Fruit fly (Drosophila melanogaster) whole organism, wandering third instar larva: ENCODE measurements around the gene Pkcdelta.

Experiments used
- Abd-B ChIP-seq: fragments of >200 bp; optimal IDR thresholded peaks from 2 replicates; lab custom pipeline; 2017; ENCODE audit warnings: missing biosample characterization, missing genetic modification characterization
- CG32264 ChIP-seq: fragments of 200-800 bp; sonication (Bioruptor generic); optimal IDR thresholded peaks from 2 replicates; lab custom pipeline; 2016; ENCODE audit warnings: missing biosample characterization, missing genetic modification characterization
- CrebA ChIP-seq: fragments of 200-800 bp; sonication (Bioruptor generic); optimal IDR thresholded peaks from 2 replicates; lab custom pipeline; 2016; ENCODE audit warnings: missing biosample characterization, mild to moderate bottlenecking, missing genetic modification characterization, borderline replicate concordance
- Dfd ChIP-seq: fragments of >200 bp; optimal IDR thresholded peaks from 2 replicates; lab custom pipeline; 2017; ENCODE audit warnings: missing biosample characterization, missing genetic modification characterization
- Dif ChIP-seq: fragments of 200-275, 200-300 bp; sonication (Bioruptor generic); optimal IDR thresholded peaks from 2 replicates; lab custom pipeline; 2018; ENCODE audit warnings: missing biosample characterization, missing genetic modification characterization; ENCODE audit not compliant: partially characterized antibody
- HLH106 ChIP-seq: fragments of 200-800 bp; optimal IDR thresholded peaks from 3 replicates; lab custom pipeline; 2019; ENCODE audit warnings: missing biosample characterization, mild to moderate bottlenecking, missing genetic modification characterization, moderate library complexity
- Hnf4 ChIP-seq: fragments of 200-800 bp; sonication (Bioruptor generic); optimal IDR thresholded peaks from 2 replicates; lab custom pipeline; 2016; ENCODE audit warnings: missing biosample characterization, mild to moderate bottlenecking, missing genetic modification characterization
- Hr78 ChIP-seq: fragments of >200 bp; optimal IDR thresholded peaks from 2 replicates; lab custom pipeline; 2017; ENCODE audit warnings: missing biosample characterization, missing genetic modification characterization
- Hr83 ChIP-seq: fragments of 200-300 bp; sonication (Bioruptor generic); optimal IDR thresholded peaks from 2 replicates; lab custom pipeline; 2016; ENCODE audit warnings: missing biosample characterization, mild to moderate bottlenecking, missing genetic modification characterization, moderate library complexity; ENCODE audit not compliant: poor library complexity, severe bottlenecking
- Jra ChIP-seq: sonication (Bioruptor generic); optimal IDR thresholded peaks from 2 replicates; lab custom pipeline; 2016; ENCODE audit warnings: missing biosample characterization, missing genetic modification characterization
- Mio ChIP-seq: sonication (Bioruptor generic); optimal IDR thresholded peaks from 2 replicates; lab custom pipeline; 2016; ENCODE audit warnings: missing biosample characterization, missing genetic modification characterization
- N ChIP-seq: fragments of >200 bp; optimal IDR thresholded peaks from 2 replicates; lab custom pipeline; 2018; ENCODE audit warnings: missing biosample characterization, missing external identifiers, missing genetic modification characterization
- OdsH ChIP-seq: fragments of 200-800 bp; sonication (Bioruptor generic); optimal IDR thresholded peaks from 2 replicates; lab custom pipeline; 2016; ENCODE audit warnings: missing biosample characterization, mild to moderate bottlenecking, missing genetic modification characterization
- Rel ChIP-seq, 2 experiments: fragments of 200-800 bp; sonication (Bioruptor generic) in 1 of 2; optimal IDR thresholded peaks; 2 replicates in 1 of 2; 3 replicates in 1 of 2; lab custom pipeline; 2016 to 2019; ENCODE audit warnings: mild to moderate bottlenecking in 2 of 2, missing biosample characterization in 2 of 2, missing genetic modification characterization in 2 of 2, moderate library complexity in 1 of 2
- Sp1 ChIP-seq: fragments of 200-800 bp; sonication (Bioruptor generic); optimal IDR thresholded peaks from 3 replicates; lab custom pipeline; 2019; ENCODE audit warnings: missing biosample characterization, mild to moderate bottlenecking, missing genetic modification characterization, moderate library complexity
- Vsx2 ChIP-seq: fragments of 200-300, 225-300 bp; sonication (Bioruptor generic); optimal IDR thresholded peaks from 2 replicates; lab custom pipeline; 2018; ENCODE audit warnings: missing biosample characterization, missing genetic modification characterization; ENCODE audit not compliant: partially characterized antibody
- br ChIP-seq: fragments of 200-800 bp; sonication (Bioruptor generic); optimal IDR thresholded peaks from 2 replicates; lab custom pipeline; 2016; ENCODE audit warnings: missing biosample characterization, missing genetic modification characterization
- dmrt93B ChIP-seq: fragments of 200-800 bp; sonication (Bioruptor generic); optimal IDR thresholded peaks from 2 replicates; lab custom pipeline; 2018; ENCODE audit warnings: missing biosample characterization, mild to moderate bottlenecking, missing genetic modification characterization
- dsf ChIP-seq: sonication (Bioruptor generic); optimal IDR thresholded peaks from 2 replicates; lab custom pipeline; 2016; ENCODE audit warnings: missing biosample characterization, missing genetic modification characterization, borderline replicate concordance
- ey ChIP-seq: fragments of 200-800 bp; sonication (Bioruptor generic); optimal IDR thresholded peaks from 2 replicates; lab custom pipeline; 2016; ENCODE audit warnings: missing biosample characterization, missing genetic modification characterization
- foxo ChIP-seq, 2 experiments: fragments of 200-800 bp; sonication (Bioruptor generic); optimal IDR thresholded peaks; 2 replicates in 1 of 2; 3 replicates in 1 of 2; lab custom pipeline; 2016 to 2017; ENCODE audit warnings: missing biosample characterization in 2 of 2, missing genetic modification characterization in 2 of 2
- jim ChIP-seq: fragments of 175-275, 200-325 bp; sonication (Bioruptor generic); optimal IDR thresholded peaks from 2 replicates; lab custom pipeline; 2016; ENCODE audit warnings: missing biosample characterization, mild to moderate bottlenecking, missing genetic modification characterization
- lola ChIP-seq: fragments of >200 bp; optimal IDR thresholded peaks from 2 replicates; lab custom pipeline; 2017; ENCODE audit warnings: missing biosample characterization, missing genetic modification characterization
- psq ChIP-seq: fragments of 200-800 bp; sonication (Bioruptor generic); optimal IDR thresholded peaks from 3 replicates; lab custom pipeline; 2017; ENCODE audit warnings: missing biosample characterization, mild to moderate bottlenecking, missing genetic modification characterization, moderate library complexity
- sage ChIP-seq: fragments of 200-800 bp; sonication (Bioruptor generic); optimal IDR thresholded peaks from 2 replicates; lab custom pipeline; 2016; ENCODE audit warnings: missing biosample characterization, mild to moderate bottlenecking, missing genetic modification characterization
- sv ChIP-seq: fragments of 200-800 bp; sonication (Bioruptor generic); optimal IDR thresholded peaks from 3 replicates; lab custom pipeline; 2016; ENCODE audit warnings: missing biosample characterization, missing genetic modification characterization
- tai ChIP-seq: sonication (Bioruptor generic); optimal IDR thresholded peaks from 2 replicates; lab custom pipeline; 2016; ENCODE audit warnings: missing biosample characterization, missing genetic modification characterization
- usp ChIP-seq: fragments of >200 bp; optimal IDR thresholded peaks from 2 replicates; lab custom pipeline; 2017; ENCODE audit warnings: missing biosample characterization, missing genetic modification characterization
- woc ChIP-seq: sonication (Bioruptor generic); optimal IDR thresholded peaks from 2 replicates; lab custom pipeline; 2016; ENCODE audit warnings: missing biosample characterization, mild to moderate bottlenecking, missing genetic modification characterization

Pkcdelta gene

dm6 chrX:12463560-12463959 is 31.5 kb downstream of the Pkcdelta start:
- no peak for TF ChIP-seq usp (GFP tag; lab: Kevin White, UChicago)
- no peak for TF ChIP-seq br
- no peak for TF ChIP-seq Rel (GFP tag; optimal IDR thresholded peaks at IDR 0.05; lab: Kevin White, UChicago)
- no peak for TF ChIP-seq Rel (tag; optimal IDR thresholded peaks at IDR 0.05; lab: Kevin White, UChicago)
- TF ChIP-seq jim (GFP tag; lab: Kevin White, UChicago): no peak
- TF ChIP-seq Abd-B (GFP tag; lab: Kevin White, UChicago): no peak
- no peak for TF ChIP-seq OdsH
- TF ChIP-seq N (GFP tag; lab: Kevin White, UChicago): no peak
- no peak for TF ChIP-seq sage (GFP tag; lab: Kevin White, UChicago)
- TF ChIP-seq tai: no peak
- no peak for TF ChIP-seq Vsx2 (GFP tag; lab: Kevin White, UChicago)
- TF ChIP-seq dmrt93B (GFP tag; lab: Kevin White, UChicago): no peak
- TF ChIP-seq Mio (GFP tag; lab: Kevin White, UChicago): no peak
- TF ChIP-seq Jra (GFP tag; lab: Kevin White, UChicago): no peak
- TF ChIP-seq Sp1 (GFP tag; lab: Kevin White, UChicago): no peak
- TF ChIP-seq Hr83 (GFP tag; lab: Kevin White, UChicago): no peak
- TF ChIP-seq woc (GFP tag; lab: Kevin White, UChicago): no peak
- no peak for TF ChIP-seq psq (GFP tag; lab: Kevin White, UChicago)
- TF ChIP-seq Hr78 (GFP tag; lab: Kevin White, UChicago): no peak
- no peak for TF ChIP-seq sv (GFP tag; lab: Kevin White, UChicago)

dm6 chrX:12465316-12465715 is 33.3 kb downstream of the Pkcdelta start:
- no peak for TF ChIP-seq Dfd (GFP tag; lab: Kevin White, UChicago)
- TF ChIP-seq, all 38 proteins: peak for 0

dm6 chrX:12466541-12467240 is 34.7 kb downstream of the Pkcdelta start:
- peak; percentile 0 for TF ChIP-seq ey (GFP tag; lab: Kevin White, UChicago)
- no peak for TF ChIP-seq OdsH
- peak in 1 of 2 experiments; percentile 13 for TF ChIP-seq foxo (GFP tag; optimal IDR thresholded peaks at IDR 0.05; lab: Kevin White, UChicago)
- no peak for TF ChIP-seq Dif (GFP tag; lab: Kevin White, UChicago)
- TF ChIP-seq usp (GFP tag; lab: Kevin White, UChicago): no peak
- no peak for TF ChIP-seq dmrt93B (GFP tag; lab: Kevin White, UChicago)
- no peak for TF ChIP-seq dsf (GFP tag; lab: Kevin White, UChicago)

dm6 chrX:12467241-12467597 is 35.2 kb downstream of the Pkcdelta start:
- TF ChIP-seq lola: no peak
- TF ChIP-seq ey (GFP tag; lab: Kevin White, UChicago): no peak
- no peak for TF ChIP-seq CrebA (GFP tag; lab: Kevin White, UChicago)
- no peak for TF ChIP-seq Dfd (GFP tag; lab: Kevin White, UChicago)
- no peak for TF ChIP-seq HLH106 (tag; lab: Kevin White, UChicago)
- TF ChIP-seq, all 38 proteins: peak for 0

dm6 chrX:12469172-12469571 is 37.1 kb downstream of the Pkcdelta start:
- no peak for TF ChIP-seq Abd-B (GFP tag; lab: Kevin White, UChicago)
- no peak for TF ChIP-seq ey (GFP tag; lab: Kevin White, UChicago)
- no peak for TF ChIP-seq Hnf4 (GFP tag; lab: Kevin White, UChicago)
- TF ChIP-seq Rel (GFP tag; optimal IDR thresholded peaks at IDR 0.05; lab: Kevin White, UChicago): no peak
- TF ChIP-seq Rel (tag; optimal IDR thresholded peaks at IDR 0.05; lab: Kevin White, UChicago): no peak
- TF ChIP-seq OdsH: no peak
- no peak for TF ChIP-seq N (GFP tag; lab: Kevin White, UChicago)
- TF ChIP-seq CG32264: no peak
- TF ChIP-seq sage (GFP tag; lab: Kevin White, UChicago): no peak
